Worm (Caenorhabditis elegans) whole organism, L1 larva: ENCODE measurements around the gene esyt-2.

Source experiments
- aha-1 ChIP-seq: fragments of 150-350 bp; optimal IDR thresholded peaks from 2 replicates; lab custom pipeline; 2014; ENCODE audit warnings: missing biosample characterization, missing genetic modification characterization
- aly-2 ChIP-seq: fragments of 150-350 bp; optimal IDR thresholded peaks from 2 replicates; lab custom pipeline; 2014; ENCODE audit warnings: missing biosample characterization, missing genetic modification characterization
- ama-1 ChIP-seq: fragments of 150-350 bp; optimal IDR thresholded peaks from 2 replicates; lab custom pipeline; 2014
- ceh-88 ChIP-seq: fragments of 200-800 bp; sonication (Bioruptor generic); IDR thresholded peaks from 2 replicates; pipeline ENCODE4 v1.3.6; 2022; ENCODE audit warnings: missing genetic modification characterization, missing compliant biosample characterization
- dpl-1 ChIP-seq, 3 experiments: fragments of 150-350 bp in 2 of 3; sonication (generic microtip) in 1 of 3; optimal IDR thresholded peaks; 2 replicates each; lab custom pipeline; 2014 to 2017; ENCODE audit warnings: missing biosample characterization in 3 of 3, missing genetic modification characterization in 3 of 3, missing genetic modification reagents in 3 of 3
- dsc-1 ChIP-seq: sonication (generic microtip); optimal IDR thresholded peaks from 2 replicates; lab custom pipeline; 2016; ENCODE audit warnings: mild to moderate bottlenecking, missing genetic modification characterization, missing compliant biosample characterization
- efl-1 ChIP-seq, 4 experiments: fragments of 150-350 bp; optimal IDR thresholded peaks in 3 of 4; peaks in 1 of 4; 1 replicate in 1 of 4; 2 replicates in 3 of 4; lab custom pipeline; 2014; ENCODE audit warnings: missing biosample characterization in 2 of 4, missing genetic modification characterization in 2 of 4, missing genetic modification reagents in 2 of 4
- efl-3 ChIP-seq: fragments of 200-800 bp; sonication (Bioruptor generic); optimal IDR thresholded peaks from 2 replicates; lab custom pipeline; 2018; ENCODE audit warnings: mild to moderate bottlenecking, missing genetic modification characterization, missing compliant biosample characterization
- egl-13 ChIP-seq: sonication (generic microtip); optimal IDR thresholded peaks from 2 replicates; lab custom pipeline; 2016; ENCODE audit warnings: missing genotype, missing genetic modification reagents, missing genetic modification characterization, missing compliant biosample characterization
- elt-3 ChIP-seq, 6 experiments: fragments of 150-350 bp in 1 of 6; sonication (generic microtip); optimal IDR thresholded peaks; 2 replicates each; lab custom pipeline; 2017 to 2018; ENCODE audit warnings: missing biosample characterization in 6 of 6, missing genetic modification characterization in 6 of 6, inconsistent platforms in 1 of 6
- ets-5 ChIP-seq: fragments of 200-800 bp; sonication (Bioruptor generic); IDR thresholded peaks from 2 replicates; pipeline ENCODE4 v1.3.6; 2022; ENCODE audit warnings: missing genetic modification characterization, missing compliant biosample characterization
- fkh-4 ChIP-seq: sonication (generic microtip); optimal IDR thresholded peaks from 2 replicates; lab custom pipeline; 2016; ENCODE audit warnings: missing compliant biosample characterization, missing genetic modification characterization, borderline replicate concordance
- fkh-8 ChIP-seq: sonication (generic microtip); optimal IDR thresholded peaks from 2 replicates; lab custom pipeline; 2016; ENCODE audit warnings: mild to moderate bottlenecking, missing genetic modification characterization, missing compliant biosample characterization
- grh-1 ChIP-seq: fragments of 200-800 bp; sonication (Bioruptor generic); IDR thresholded peaks from 2 replicates; pipeline ENCODE4 v1.3.6; 2022; ENCODE audit warnings: missing genetic modification reagents, missing genetic modification characterization, missing compliant biosample characterization
- hlh-17 ChIP-seq: fragments of 200-800 bp; sonication (Bioruptor generic); optimal IDR thresholded peaks from 2 replicates; lab custom pipeline; 2018; ENCODE audit warnings: missing genetic modification characterization, mild to moderate bottlenecking, missing compliant biosample characterization, moderate library complexity, borderline replicate concordance
- hlh-4 ChIP-seq: sonication (generic microtip); optimal IDR thresholded peaks from 2 replicates; lab custom pipeline; 2016; ENCODE audit warnings: mild to moderate bottlenecking, missing genetic modification characterization, missing compliant biosample characterization
- irx-1 ChIP-seq: sonication (generic microtip); optimal IDR thresholded peaks from 2 replicates; lab custom pipeline; 2016; ENCODE audit warnings: missing genetic modification characterization, missing compliant biosample characterization
- isw-1 ChIP-seq: fragments of 200-800 bp; sonication (Bioruptor generic); IDR thresholded peaks from 2 replicates; pipeline ENCODE4 v1.3.6; 2022; ENCODE audit warnings: missing genetic modification characterization, missing compliant biosample characterization
- jun-1 ChIP-seq: fragments of 150-350 bp; optimal IDR thresholded peaks from 2 replicates; lab custom pipeline; 2014; ENCODE audit warnings: missing biosample characterization, missing genetic modification reagents, missing genetic modification characterization
- lin-13 ChIP-seq: fragments of 150-350 bp; optimal IDR thresholded peaks from 2 replicates; lab custom pipeline; 2014; ENCODE audit warnings: missing biosample characterization, missing genetic modification reagents, missing genetic modification characterization
- lin-14 ChIP-seq: fragments of 200-800 bp; sonication (Bioruptor generic); optimal IDR thresholded peaks from 2 replicates; lab custom pipeline; 2018; ENCODE audit warnings: mild to moderate bottlenecking, missing genetic modification characterization, moderate library complexity, missing compliant biosample characterization
- lin-15B ChIP-seq: fragments of 150-350 bp; sonication (generic microtip); optimal IDR thresholded peaks from 3 replicates; lab custom pipeline; 2014; ENCODE audit warnings: missing biosample characterization, missing genetic modification characterization
- lin-35 ChIP-seq, 2 experiments: fragments of 150-350 bp; optimal IDR thresholded peaks; 2 replicates each; lab custom pipeline; 2014; ENCODE audit warnings: missing biosample characterization in 2 of 2, missing genetic modification characterization in 2 of 2, missing genetic modification reagents in 2 of 2
- lir-3 ChIP-seq: sonication (generic microtip); optimal IDR thresholded peaks from 2 replicates; lab custom pipeline; 2016; ENCODE audit warnings: mild to moderate bottlenecking, missing genetic modification characterization, moderate library complexity, missing compliant biosample characterization; ENCODE audit not compliant: poor library complexity
- mab-9 ChIP-seq: fragments of 200-800 bp; sonication (Bioruptor generic); IDR thresholded peaks from 2 replicates; pipeline ENCODE4 v1.3.6; 2022; ENCODE audit warnings: missing genetic modification reagents, missing genetic modification characterization, missing compliant biosample characterization
- nhr-12 ChIP-seq: sonication (generic microtip); optimal IDR thresholded peaks from 2 replicates; lab custom pipeline; 2017; ENCODE audit warnings: missing biosample characterization, missing genetic modification characterization
- nhr-237 ChIP-seq: fragments of 150-350 bp; optimal IDR thresholded peaks from 2 replicates; lab custom pipeline; 2014; ENCODE audit warnings: missing biosample characterization, missing genetic modification characterization
- nhr-28 ChIP-seq: fragments of 150-350 bp; optimal IDR thresholded peaks from 2 replicates; lab custom pipeline; 2014; ENCODE audit warnings: missing biosample characterization, missing genetic modification characterization
- nhr-76 ChIP-seq: sonication (generic microtip); optimal IDR thresholded peaks from 2 replicates; lab custom pipeline; 2017; ENCODE audit warnings: missing biosample characterization, missing genetic modification characterization
- nhr-90 ChIP-seq: sonication (generic microtip); optimal IDR thresholded peaks from 2 replicates; lab custom pipeline; 2016; ENCODE audit warnings: mild to moderate bottlenecking, missing genetic modification characterization, missing compliant biosample characterization; ENCODE audit not compliant: poor library complexity
- pag-3 ChIP-seq: sonication (generic microtip); optimal IDR thresholded peaks from 2 replicates; lab custom pipeline; 2017; ENCODE audit warnings: missing genetic modification characterization, mild to moderate bottlenecking, missing compliant biosample characterization, antibody characterized with exemption, borderline replicate concordance; ENCODE audit not compliant: insufficient read depth
- pax-3 ChIP-seq: fragments of 200-800 bp; sonication (Bioruptor generic); optimal IDR thresholded peaks from 2 replicates; lab custom pipeline; 2018; ENCODE audit warnings: mild to moderate bottlenecking, missing genetic modification characterization, moderate library complexity, missing compliant biosample characterization
- rnt-1 ChIP-seq: sonication (generic microtip); optimal IDR thresholded peaks from 2 replicates; lab custom pipeline; 2016; ENCODE audit warnings: mild to moderate bottlenecking, missing genetic modification characterization, moderate library complexity, missing compliant biosample characterization
- sptf-1 ChIP-seq: fragments of 150-350 bp; optimal IDR thresholded peaks from 2 replicates; lab custom pipeline; 2014; ENCODE audit warnings: missing biosample characterization, missing genetic modification characterization
- sup-37 ChIP-seq: fragments of 200-800 bp; sonication (Bioruptor generic); optimal IDR thresholded peaks from 2 replicates; lab custom pipeline; 2018; ENCODE audit warnings: mild to moderate bottlenecking, missing genetic modification characterization, missing compliant biosample characterization
- swsn-7 ChIP-seq: sonication (generic microtip); optimal IDR thresholded peaks from 2 replicates; lab custom pipeline; 2016; ENCODE audit warnings: missing genetic modification characterization, missing compliant biosample characterization
- unc-130 ChIP-seq: fragments of 150-350 bp; optimal IDR thresholded peaks from 2 replicates; lab custom pipeline; 2017; ENCODE audit warnings: missing biosample characterization, missing genetic modification characterization, inconsistent platforms
- unc-62 ChIP-seq: fragments of 150-350 bp; optimal IDR thresholded peaks from 2 replicates; lab custom pipeline; 2014; ENCODE audit warnings: missing biosample characterization, missing genetic modification reagents, missing genetic modification characterization
- unc-86 ChIP-seq: sonication (generic microtip); optimal IDR thresholded peaks from 2 replicates; lab custom pipeline; 2016; ENCODE audit warnings: missing genetic modification characterization, missing compliant biosample characterization
- vab-15 ChIP-seq: sonication (generic microtip); optimal IDR thresholded peaks from 2 replicates; lab custom pipeline; 2017; ENCODE audit warnings: missing genotype, mild to moderate bottlenecking, missing genetic modification characterization, missing compliant biosample characterization
- xbp-1 ChIP-seq: sonication (generic microtip); optimal IDR thresholded peaks from 2 replicates; lab custom pipeline; 2016; ENCODE audit warnings: missing genetic modification characterization, missing compliant biosample characterization
- zag-1 ChIP-seq: fragments of 150-350 bp; optimal IDR thresholded peaks from 2 replicates; lab custom pipeline; 2014; ENCODE audit warnings: missing biosample characterization, missing genetic modification characterization
- ztf-4 ChIP-seq: fragments of 150-350 bp; optimal IDR thresholded peaks from 2 replicates; lab custom pipeline; 2014; ENCODE audit warnings: missing biosample characterization, missing genetic modification characterization

Gene esyt-2

DNA sequence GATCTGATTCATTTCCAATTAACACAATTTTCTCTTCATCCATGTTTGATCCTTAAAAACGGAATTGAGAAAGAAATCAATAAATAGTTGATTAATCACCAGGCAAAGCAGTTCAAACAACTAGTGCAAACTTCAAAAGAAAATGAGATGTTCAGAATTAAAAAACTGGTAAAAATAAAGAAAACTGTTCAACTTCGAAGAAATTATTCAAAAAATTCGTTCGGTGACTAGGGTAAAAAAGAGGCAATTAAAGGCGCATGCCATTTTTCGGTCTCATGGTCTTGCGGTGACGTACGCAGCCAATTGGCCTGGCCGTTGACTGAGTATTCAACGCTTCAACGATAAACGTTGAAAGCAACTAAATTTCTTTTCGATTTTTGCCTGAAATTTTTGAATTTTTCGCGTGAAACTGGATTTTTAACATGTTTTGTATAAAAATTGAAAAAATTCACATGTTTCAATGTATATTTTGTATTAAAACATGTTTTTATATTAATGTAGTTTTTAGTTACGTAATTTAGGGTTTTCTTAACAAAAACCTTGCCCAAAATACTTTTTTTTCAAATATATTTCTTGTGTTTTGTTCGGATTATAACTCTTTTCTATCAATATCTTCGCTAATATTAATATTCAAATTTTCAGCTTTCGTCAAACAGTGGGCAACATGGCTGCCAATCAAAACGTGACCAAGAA, 24.5 kb downstream of the esyt-2 start, which contains the start of the genes sna-3 and rps-3 (continued):
- TF ChIP-seq lir-3 (tag; lab: Kevin White, UChicago) (peak; percentile 25), fkh-8 (tag; lab: Kevin White, UChicago) (peak; percentile 66), hlh-17 (GFP tag; lab: Kevin White, UChicago) (no peak), grh-1 (0 out of 2 replicates have a peak, but pooled peaks have one; percentile 27)

DNA sequence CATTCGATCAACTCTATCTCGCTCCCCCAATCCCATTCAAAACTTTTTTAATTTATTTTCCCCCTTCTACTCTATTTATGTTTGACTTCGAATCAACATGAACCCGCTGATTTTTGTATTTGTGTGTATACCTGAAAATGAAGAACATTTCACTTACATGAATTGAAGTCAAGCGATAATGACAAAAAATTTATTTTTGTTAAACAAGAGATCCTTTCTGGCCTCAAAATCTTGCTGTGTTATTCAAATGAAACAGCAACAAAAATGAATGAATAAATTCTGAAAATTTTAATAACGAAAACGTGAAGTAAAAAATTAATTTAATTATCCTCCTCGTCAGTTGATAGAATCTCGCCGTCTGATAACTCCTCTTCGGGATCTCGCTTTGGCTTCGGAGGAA, 28.3 kb downstream of the esyt-2 start:
- no peak for TF ChIP-seq pax-3 (tag; lab: Kevin White, UChicago)
- TF ChIP-seq lin-35 (GFP tag; optimal IDR thresholded peaks at IDR 0.05; lab: Kevin White, UChicago) = no peak
- TF ChIP-seq efl-1 (optimal IDR thresholded peaks at IDR 0.05; lab: Kevin White, UChicago) = no peak
- peak in 1 of 2 experiments; percentile 38 for TF ChIP-seq efl-1 (GFP tag; optimal IDR thresholded peaks at IDR 0.05 in 1 of 2; lab: Kevin White, UChicago)
- TF ChIP-seq aly-2 (tag; lab: Kevin White, UChicago) = peak; percentile 12

DNA sequence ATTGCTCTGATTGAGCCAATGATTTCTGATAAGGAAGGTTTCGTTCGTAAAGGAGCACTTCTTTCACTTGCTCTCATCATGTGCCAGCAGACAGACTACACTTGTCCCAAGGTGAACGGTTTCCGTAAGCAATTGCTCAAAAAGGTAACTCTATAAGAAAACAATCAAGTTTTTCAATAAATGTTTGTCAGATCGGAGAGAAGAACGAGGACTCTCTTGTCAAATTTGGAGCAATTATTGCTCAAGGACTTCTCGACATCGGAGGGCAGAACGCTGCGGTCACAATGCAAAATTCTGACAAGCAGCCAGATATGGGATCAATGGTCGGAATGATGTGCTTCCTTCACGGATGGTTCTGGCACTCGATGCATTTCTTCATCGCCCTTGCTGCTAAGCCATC, 29.4 kb downstream of the esyt-2 start:
- no peak for TF ChIP-seq vab-15 (tag; lab: Kevin White, UChicago)

- TF ChIP-seq ets-5 = no peak
- TF ChIP-seq swsn-7 = peak; percentile 74
- peak; percentile 29 for TF ChIP-seq jun-1
- TF ChIP-seq dpl-1 (GFP tag; optimal IDR thresholded peaks at IDR 0.05; lab: Kevin White, UChicago) = peak; percentile 53 to 79 (median 77)
- TF ChIP-seq dsc-1 = peak; percentile 71
- TF ChIP-seq sptf-1 (tag; lab: Kevin White, UChicago) = no peak
- TF ChIP-seq nhr-28 (tag; lab: Kevin White, UChicago) = no peak
- peak; percentile 63 for TF ChIP-seq isw-1 (GFP tag; lab: Robert Waterston, UW)
- peak; percentile 64 for TF ChIP-seq lin-14
- TF ChIP-seq elt-3 (tag; optimal IDR thresholded peaks at IDR 0.05; lab: Kevin White, UChicago) = peak in 2 of 6 experiments; percentile 38 to 48
- no peak for TF ChIP-seq lin-15B (tag; lab: Kevin White, UChicago)
- no peak for TF ChIP-seq hlh-4
- TF ChIP-seq nhr-12 (tag; lab: Kevin White, UChicago) = no peak
- TF ChIP-seq nhr-76 (tag; lab: Kevin White, UChicago) = no peak
- no peak for TF ChIP-seq mab-9
- TF ChIP-seq nhr-90 (tag; lab: Kevin White, UChicago) = peak; percentile 62
- no peak for TF ChIP-seq zag-1
- TF ChIP-seq nhr-237 (tag; lab: Kevin White, UChicago) = no peak
- peak; percentile 89 for TF ChIP-seq rnt-1 (tag; lab: Kevin White, UChicago)
- TF ChIP-seq ztf-4 (tag; lab: Kevin White, UChicago) = no peak
- no peak for TF ChIP-seq unc-62 (GFP tag; lab: Kevin White, UChicago)
- peak; percentile 1 for TF ChIP-seq sup-37 (GFP tag; lab: Kevin White, UChicago)
- no peak for TF ChIP-seq unc-130
- peak; percentile 9 for TF ChIP-seq egl-13
- peak; percentile 66 for TF ChIP-seq lin-13 (GFP tag; lab: Kevin White, UChicago)
- peak; percentile 67 for TF ChIP-seq xbp-1 (tag; lab: Kevin White, UChicago)
- no peak for TF ChIP-seq aha-1
- TF ChIP-seq ceh-88 (GFP tag; lab: Robert Waterston, UW) = no peak
- no peak for TF ChIP-seq pag-3
- peak; percentile 14 for TF ChIP-seq ama-1 (lab: Kevin White, UChicago)
- TF ChIP-seq unc-86 = peak; percentile 61
- TF ChIP-seq fkh-4 (tag; lab: Kevin White, UChicago) = peak; percentile 25
- TF ChIP-seq irx-1 = peak; percentile 49
- TF ChIP-seq efl-3 (GFP tag; lab: Kevin White, UChicago) = no peak
Measured at ce11 chrIII:6198378-6199234, 32.2 kb downstream of the esyt-2 start, which contains the start of the genes C23G10.7 and rpn-2. Gene C23G10.7 (minus strand): TSS chrIII:6198414. Gene rpn-2 (plus strand): TSS chrIII:6199184.
